Fruit fly (Drosophila melanogaster): ENCODE results near the gene CG11537.

Gene CG11537

dm6 chr3L:3090581-3091345 lies 52.5 kb downstream of the CG11537 start (continued):
- TF ChIP-seq dpn (GFP tag; optimal IDR thresholded peaks at IDR 0.05): peak; percentile 20 to 63
- no peak for TF ChIP-seq CG11696 (GFP tag; IDR thresholded peaks at IDR 0.05)
- peak; percentile 70 for TF ChIP-seq CG10209 (GFP tag; optimal IDR thresholded peaks at IDR 0.05)
- TF ChIP-seq danr (GFP tag; IDR thresholded peaks at IDR 0.05): no peak
- no peak for TF ChIP-seq Hand (GFP tag; optimal IDR thresholded peaks at IDR 0.05)
- TF ChIP-seq CG18262 (tag; optimal IDR thresholded peaks at IDR 0.05): peak; percentile 56
- TF ChIP-seq CG1792 (GFP tag; optimal IDR thresholded peaks at IDR 0.05): peak; percentile 45
- TF ChIP-seq vnd (GFP tag; IDR thresholded peaks at IDR 0.05; ENCODE audit: partially characterized antibody): no peak
- peak; percentile 22 for TF ChIP-seq CG13424 (tag; optimal IDR thresholded peaks at IDR 0.05)
- TF ChIP-seq CG3838 (GFP tag; optimal IDR thresholded peaks at IDR 0.05): no peak
- no peak for TF ChIP-seq CG6654 (GFP tag; optimal IDR thresholded peaks at IDR 0.05)
- no peak for TF ChIP-seq Lhr (GFP tag; optimal IDR thresholded peaks at IDR 0.05)
- peak; percentile 53 for TF ChIP-seq CG7786 (GFP tag; optimal IDR thresholded peaks at IDR 0.05)
- TF ChIP-seq CG4730 (GFP tag; IDR thresholded peaks at IDR 0.05): peak; percentile 14; the same call in 1 of the 2 replicates
- peak; percentile 9 for TF ChIP-seq CG1602 (GFP tag; optimal IDR thresholded peaks at IDR 0.05)
- TF ChIP-seq Med (GFP tag): peak; percentile 89
- peak; percentile 7 for TF ChIP-seq twi (tag; optimal IDR thresholded peaks at IDR 0.05)
- TF ChIP-seq Hsf (GFP tag; optimal IDR thresholded peaks at IDR 0.05): peak; percentile 39
- no peak for TF ChIP-seq CG10565 (GFP tag; optimal IDR thresholded peaks at IDR 0.05)
- TF ChIP-seq CG1647 (GFP tag; optimal IDR thresholded peaks at IDR 0.05): peak; percentile 19
- TF ChIP-seq Myb (GFP tag; optimal IDR thresholded peaks at IDR 0.05): no peak
- TF ChIP-seq CG4854 (GFP tag; optimal IDR thresholded peaks at IDR 0.05): peak; percentile 61
- peak in 1 of 3 experiments; percentile 81 for TF ChIP-seq Stat92E (GFP tag; optimal IDR thresholded peaks at IDR 0.05)
- no peak for TF ChIP-seq CG4820 (GFP tag; optimal IDR thresholded peaks at IDR 0.05)
- 0 out of 3 replicates have a peak, but pooled peaks have one; percentile 45 for TF ChIP-seq CG6175 (GFP tag; IDR thresholded peaks at IDR 0.05)
- no peak for TF ChIP-seq pita (GFP tag; optimal IDR thresholded peaks at IDR 0.05)
- TF ChIP-seq Drgx (GFP tag; IDR thresholded peaks at IDR 0.05): peak; percentile 33; the same call in 1 of the 2 replicates
- no peak for TF ChIP-seq CG15514 (GFP tag; optimal IDR thresholded peaks at IDR 0.05)
- TF ChIP-seq Sin3A (optimal IDR thresholded peaks at IDR 0.05): no peak
- peak; percentile 28 for TF ChIP-seq MTF-1 (GFP tag; optimal IDR thresholded peaks at IDR 0.05; ENCODE audit: borderline replicate concordance)
- peak; percentile 24 for TF ChIP-seq CHES-1-like (GFP tag; optimal IDR thresholded peaks at IDR 0.05)
- TF ChIP-seq CG11456 (GFP tag; IDR thresholded peaks at IDR 0.05): 0 out of 3 replicates have a peak, but pooled peaks have one; percentile 34
- TF ChIP-seq CG2120 (GFP tag; optimal IDR thresholded peaks at IDR 0.05): peak; percentile 54
- no peak for TF ChIP-seq CG8290 (GFP tag; optimal IDR thresholded peaks at IDR 0.05)
- TF ChIP-seq CG8290 (tag; optimal IDR thresholded peaks at IDR 0.05): peak in 1 of 2 experiments; percentile 74
- 0 out of 2 replicates have a peak, but pooled peaks have one; percentile 33 for TF ChIP-seq Awh (GFP tag; IDR thresholded peaks at IDR 0.05)
- no peak for TF ChIP-seq ro (GFP tag; IDR thresholded peaks at IDR 0.05)
- peak; percentile 24 for TF ChIP-seq cwo (GFP tag; optimal IDR thresholded peaks at IDR 0.05)
- TF ChIP-seq CG6791 (GFP tag; IDR thresholded peaks at IDR 0.05; ENCODE audit: partially characterized antibody): peak; percentile 72; the same call in 2 of the 3 replicates
- peak; percentile 32 for TF ChIP-seq CG1233 (GFP tag; optimal IDR thresholded peaks at IDR 0.05)
- peak; percentile 75 for TF ChIP-seq chm (GFP tag; IDR thresholded peaks at IDR 0.05)
- peak; percentile 49 for TF ChIP-seq CG18764 (GFP tag; optimal IDR thresholded peaks at IDR 0.05)
- no peak for TF ChIP-seq CG4282 (GFP tag; optimal IDR thresholded peaks at IDR 0.05)
- peak; percentile 17; the same call in 1 of the 3 replicates for TF ChIP-seq dysf (GFP tag; IDR thresholded peaks at IDR 0.05)
- peak; percentile 50; the same call in 1 of the 2 replicates for TF ChIP-seq amos (GFP tag; IDR thresholded peaks at IDR 0.05; ENCODE audit: partially characterized antibody)
- TF ChIP-seq mam (GFP tag; optimal IDR thresholded peaks at IDR 0.05): peak; percentile 36
- TF ChIP-seq peb (GFP tag; IDR thresholded peaks at IDR 0.05): 0 out of 2 replicates have a peak, but pooled peaks have one; percentile 9
- peak; percentile 63 for TF ChIP-seq stc (GFP tag; IDR thresholded peaks at IDR 0.05)
- TF ChIP-seq sens (GFP tag): peak; percentile 89

All from whole organism, embryonic.